Worm (Caenorhabditis elegans) whole organism, mixed stage, embryonic: ENCODE measurements around the gene cpt-6.

Experiments used
- M03D4.4 ChIP-seq: sonication (generic microtip); optimal IDR thresholded peaks from 2 replicates; lab custom pipeline; 2017; ENCODE audit warnings: mild to moderate bottlenecking, missing genetic modification characterization, missing compliant biosample characterization
- bed-3 ChIP-seq: fragments of 200-800 bp; sonication (Bioruptor generic); optimal IDR thresholded peaks from 3 replicates; lab custom pipeline; 2018; ENCODE audit warnings: mild to moderate bottlenecking, missing genetic modification characterization, moderate library complexity, missing compliant biosample characterization
- blmp-1 ChIP-seq: fragments of 150-350 bp; optimal IDR thresholded peaks from 2 replicates; lab custom pipeline; 2014; ENCODE audit warnings: missing biosample characterization, missing genetic modification characterization
- ceh-39 ChIP-seq: fragments of 150-350 bp; optimal IDR thresholded peaks from 2 replicates; lab custom pipeline; 2014; ENCODE audit warnings: missing biosample characterization, missing genetic modification characterization
- ceh-43 ChIP-seq: fragments of 200-800 bp; sonication (Bioruptor generic); optimal IDR thresholded peaks from 2 replicates; lab custom pipeline; 2018; ENCODE audit warnings: mild to moderate bottlenecking, missing genetic modification characterization, moderate library complexity, missing compliant biosample characterization
- ceh-83 ChIP-seq: fragments of 200-800 bp; sonication (Bioruptor generic); optimal IDR thresholded peaks from 2 replicates; lab custom pipeline; 2018; ENCODE audit warnings: mild to moderate bottlenecking, missing genetic modification characterization, missing compliant biosample characterization
- ces-1 ChIP-seq: fragments of 150-350 bp; optimal IDR thresholded peaks from 2 replicates; lab custom pipeline; 2014; ENCODE audit warnings: missing biosample characterization, missing genetic modification reagents, missing genetic modification characterization
- cnd-1 ChIP-seq: fragments of 200-800 bp; sonication (Bioruptor generic); optimal IDR thresholded peaks from 2 replicates; lab custom pipeline; 2018; ENCODE audit warnings: mild to moderate bottlenecking, missing genetic modification characterization, missing compliant biosample characterization
- drap-1 ChIP-seq: fragments of 200-800 bp; sonication (Bioruptor generic); optimal IDR thresholded peaks from 3 replicates; lab custom pipeline; 2018; ENCODE audit warnings: mild to moderate bottlenecking, missing genetic modification characterization, missing compliant biosample characterization
- elt-1 ChIP-seq: sonication (generic microtip); optimal IDR thresholded peaks from 2 replicates; lab custom pipeline; 2017; ENCODE audit warnings: missing genetic modification characterization, mild to moderate bottlenecking, missing compliant biosample characterization, antibody characterized with exemption, moderate library complexity, borderline replicate concordance; ENCODE audit not compliant: insufficient read depth
- ham-2 ChIP-seq: fragments of 200-800 bp; sonication (Bioruptor generic); optimal IDR thresholded peaks from 2 replicates; lab custom pipeline; 2018; ENCODE audit warnings: mild to moderate bottlenecking, missing genetic modification characterization, missing compliant biosample characterization
- hlh-1 ChIP-seq: fragments of 150-350 bp; optimal IDR thresholded peaks from 2 replicates; lab custom pipeline; 2014; ENCODE audit warnings: missing biosample characterization, missing genetic modification reagents, missing genetic modification characterization
- lin-32 ChIP-seq: fragments of 200-800 bp; sonication (Bioruptor generic); optimal IDR thresholded peaks from 2 replicates; lab custom pipeline; 2018; ENCODE audit warnings: mild to moderate bottlenecking, missing genetic modification characterization, missing compliant biosample characterization
- mab-5 ChIP-seq: fragments of 150-350 bp; optimal IDR thresholded peaks from 2 replicates; lab custom pipeline; 2014; ENCODE audit warnings: missing biosample characterization, missing genetic modification characterization
- mep-1 ChIP-seq: fragments of 150-350 bp; optimal IDR thresholded peaks from 2 replicates; lab custom pipeline; 2017; ENCODE audit warnings: missing biosample characterization, missing genetic modification reagents, missing genetic modification characterization, inconsistent platforms
- mls-2 ChIP-seq: sonication (generic microtip); optimal IDR thresholded peaks from 2 replicates; lab custom pipeline; 2016; ENCODE audit warnings: mild to moderate bottlenecking, missing genetic modification characterization, moderate library complexity, missing compliant biosample characterization
- nhr-12 ChIP-seq: fragments of 150-350 bp; optimal IDR thresholded peaks from 2 replicates; lab custom pipeline; 2014; ENCODE audit warnings: missing biosample characterization, missing genetic modification characterization
- nhr-2 ChIP-seq: fragments of 150-350 bp; optimal IDR thresholded peaks from 2 replicates; lab custom pipeline; 2014; ENCODE audit warnings: missing biosample characterization, missing genetic modification characterization
- nhr-237 ChIP-seq: fragments of 150-350 bp; optimal IDR thresholded peaks from 2 replicates; lab custom pipeline; 2014; ENCODE audit warnings: missing biosample characterization, missing genetic modification characterization
- nhr-28 ChIP-seq: fragments of 150-350 bp; optimal IDR thresholded peaks from 2 replicates; lab custom pipeline; 2014; ENCODE audit warnings: missing biosample characterization, missing genetic modification characterization
- nhr-76 ChIP-seq: sonication (generic microtip); optimal IDR thresholded peaks from 2 replicates; lab custom pipeline; 2017; ENCODE audit warnings: missing biosample characterization, missing genetic modification characterization
- pha-4 ChIP-seq: fragments of 150-350 bp; optimal IDR thresholded peaks from 2 replicates; lab custom pipeline; 2018; ENCODE audit warnings: missing biosample characterization, missing genetic modification reagents, missing genetic modification characterization
- sem-2 ChIP-seq: fragments of 200-800 bp; sonication (Bioruptor generic); optimal IDR thresholded peaks from 2 replicates; lab custom pipeline; 2018; ENCODE audit warnings: mild to moderate bottlenecking, missing genetic modification characterization, missing compliant biosample characterization
- snpc-4 ChIP-seq: fragments of 150-350 bp; optimal IDR thresholded peaks from 2 replicates; lab custom pipeline; 2014; ENCODE audit warnings: missing biosample characterization, missing genetic modification characterization
- sptf-1 ChIP-seq: sonication (generic microtip); optimal IDR thresholded peaks from 2 replicates; lab custom pipeline; 2017; ENCODE audit warnings: mild to moderate bottlenecking, missing genetic modification characterization, moderate library complexity, missing compliant biosample characterization
- tbx-8 ChIP-seq: fragments of 200-800 bp; sonication (Bioruptor generic); optimal IDR thresholded peaks from 2 replicates; lab custom pipeline; 2018; ENCODE audit warnings: mild to moderate bottlenecking, missing genetic modification characterization, moderate library complexity, missing compliant biosample characterization
- unc-120 ChIP-seq: sonication (generic microtip); optimal IDR thresholded peaks from 2 replicates; lab custom pipeline; 2017; ENCODE audit warnings: missing genetic modification characterization, missing compliant biosample characterization; ENCODE audit not compliant: poor library complexity, severe bottlenecking
- unc-62 ChIP-seq: fragments of 150-350 bp; optimal IDR thresholded peaks from 2 replicates; lab custom pipeline; 2014; ENCODE audit warnings: missing biosample characterization, missing genetic modification reagents, missing genetic modification characterization
- zip-8 ChIP-seq: fragments of 150-350 bp; optimal IDR thresholded peaks from 2 replicates; lab custom pipeline; 2014; ENCODE audit warnings: missing biosample characterization, missing genetic modification characterization
- ztf-11 ChIP-seq: fragments of 150-350 bp; optimal IDR thresholded peaks from 2 replicates; lab custom pipeline; 2014; ENCODE audit warnings: missing biosample characterization, missing genetic modification characterization

Gene cpt-6

DNA sequence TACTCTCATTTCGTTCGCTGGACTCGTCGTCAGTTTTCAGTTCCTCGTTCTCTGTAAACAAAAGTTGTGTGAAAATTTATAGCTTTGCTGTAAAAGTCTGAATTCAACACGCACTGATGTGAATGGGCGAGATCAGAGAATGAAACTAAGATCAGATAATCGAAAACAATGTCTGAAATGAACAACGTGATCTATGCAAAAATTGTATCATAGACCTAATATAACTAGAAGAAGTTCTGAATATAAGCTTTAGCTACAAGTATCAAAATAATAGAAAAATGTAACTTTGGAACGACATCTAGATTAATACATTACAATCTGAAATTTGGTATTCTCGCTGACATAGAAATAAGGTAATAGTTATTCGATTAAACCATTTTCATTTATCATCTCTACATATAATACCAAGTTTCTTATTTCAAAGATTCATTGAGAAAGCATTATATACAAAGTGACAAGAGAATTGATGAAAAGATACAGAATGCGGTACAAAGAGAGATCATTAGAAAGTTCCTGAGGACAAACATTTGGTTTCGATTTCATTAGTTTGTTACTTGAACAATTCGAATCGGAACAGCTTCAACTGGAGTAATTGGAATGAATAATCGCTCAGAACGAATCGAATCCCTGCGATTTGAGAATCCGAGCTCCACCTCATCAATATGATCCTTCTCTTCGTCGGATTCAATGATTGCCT, 10.6 kb upstream of the cpt-6 start, which contains the start of gene moc-2:
TSS of gene moc-2 (minus strand) at position 51 of the 697 bp plus-strand sequence.
- TF ChIP-seq mab-5 (no peak), zip-8 (tag; lab: Kevin White, UChicago) (no peak), drap-1 (GFP tag; lab: Kevin White, UChicago) (no peak), snpc-4 (tag; lab: Kevin White, UChicago) (no peak), nhr-2 (tag; lab: Kevin White, UChicago) (no peak), ceh-39 (no peak), bed-3 (GFP tag; lab: Kevin White, UChicago) (no peak), unc-120 (tag; lab: Kevin White, UChicago) (no peak)

DNA sequence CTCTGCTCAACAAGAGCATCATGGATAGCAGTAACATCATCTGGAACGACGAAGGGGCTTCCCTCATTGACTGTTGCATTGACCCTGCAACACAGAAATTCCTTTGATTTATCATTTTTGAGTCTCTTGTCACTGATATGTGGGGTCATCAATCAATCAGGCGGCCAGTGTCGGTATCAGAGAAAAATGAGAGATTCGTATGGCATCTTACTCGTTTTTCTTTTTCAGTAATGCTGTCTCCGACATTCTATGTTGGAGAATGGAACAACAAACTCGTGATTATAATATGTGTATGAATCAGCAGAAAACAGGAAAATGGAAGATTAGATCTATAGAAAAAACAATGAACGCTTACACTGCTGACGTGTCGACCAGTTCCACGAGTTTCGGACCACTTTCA, 9.4 kb upstream of the cpt-6 start:
- TF ChIP-seq nhr-237 (tag; lab: Kevin White, UChicago) (no peak), unc-62 (GFP tag; lab: Kevin White, UChicago) (peak; percentile 9), hlh-1 (no peak), zip-8 (tag; lab: Kevin White, UChicago) (no peak)
- TF ChIP-seq, all 35 proteins: peak for 1

ce11 chrV:6498903-6499302, 5.2 kb upstream of the cpt-6 start, which contains the start of gene W01A11.1:
Gene W01A11.1 (plus strand): TSS chrV:6499224.
- TF ChIP-seq elt-1 (tag; lab: Kevin White, UChicago) (no peak), unc-62 (GFP tag; lab: Kevin White, UChicago) (no peak), ces-1 (GFP tag; lab: Kevin White, UChicago) (no peak), lin-32 (GFP tag; lab: Kevin White, UChicago) (no peak), drap-1 (GFP tag; lab: Kevin White, UChicago) (no peak)

- TF ChIP-seq ham-2 (GFP tag; lab: Kevin White, UChicago) (no peak), tbx-8 (GFP tag; lab: Kevin White, UChicago) (no peak), unc-120 (tag; lab: Kevin White, UChicago) (no peak), zip-8 (tag; lab: Kevin White, UChicago) (no peak), ceh-83 (GFP tag; lab: Kevin White, UChicago) (no peak), sem-2 (GFP tag; lab: Kevin White, UChicago) (no peak), ceh-43 (no peak), cnd-1 (tag; lab: Kevin White, UChicago) (no peak), blmp-1 (tag; lab: Kevin White, UChicago) (no peak), sptf-1 (tag; lab: Kevin White, UChicago) (no peak), nhr-76 (tag; lab: Kevin White, UChicago) (no peak)
- TF ChIP-seq, all 35 proteins: peak for 0
Observed at ce11 chrV:6498441-6498840, 4.7 kb upstream of the cpt-6 start.

- no peak for TF ChIP-seq unc-62 (GFP tag; lab: Kevin White, UChicago)
- TF ChIP-seq elt-1 (tag; lab: Kevin White, UChicago): no peak
- no peak for TF ChIP-seq nhr-237 (tag; lab: Kevin White, UChicago)
- no peak for TF ChIP-seq snpc-4 (tag; lab: Kevin White, UChicago)
- TF ChIP-seq unc-120 (tag; lab: Kevin White, UChicago): no peak
- no peak for TF ChIP-seq ces-1 (GFP tag; lab: Kevin White, UChicago)
- TF ChIP-seq pha-4 (tag; lab: Kevin White, UChicago): no peak
- TF ChIP-seq M03D4.4 (tag; lab: Kevin White, UChicago): no peak
- TF ChIP-seq lin-32 (GFP tag; lab: Kevin White, UChicago): no peak
- no peak for TF ChIP-seq cnd-1 (tag; lab: Kevin White, UChicago)
- no peak for TF ChIP-seq zip-8 (tag; lab: Kevin White, UChicago)
Observed at ce11 chrV:6496611-6497158, 3.0 kb upstream of the cpt-6 start, which contains the start of gene dgtr-1. Gene dgtr-1 (plus strand): TSS chrV:6497108.

DNA sequence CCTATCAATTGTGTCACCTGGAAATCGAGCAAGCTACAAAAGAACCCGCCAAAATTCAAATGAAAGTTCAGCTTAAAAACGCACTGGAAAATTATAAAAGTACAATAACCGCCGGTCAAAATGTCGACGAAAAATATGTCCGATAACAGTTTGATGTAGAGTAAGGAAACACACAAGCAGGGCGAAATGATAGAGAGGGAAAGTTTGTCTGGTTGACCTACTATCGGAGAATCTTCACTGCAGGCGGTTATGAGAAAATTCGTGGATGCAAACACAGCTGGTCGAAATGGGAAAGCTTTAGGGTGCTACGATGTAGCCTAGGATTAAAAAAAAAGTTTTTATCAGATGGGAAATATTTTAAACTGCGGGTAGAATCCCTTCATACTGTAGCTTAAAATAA, 1.6 kb upstream of the cpt-6 start:
- no peak for TF ChIP-seq hlh-1
- TF ChIP-seq unc-62 (GFP tag; lab: Kevin White, UChicago): no peak
- no peak for TF ChIP-seq nhr-237 (tag; lab: Kevin White, UChicago)
- no peak for TF ChIP-seq sptf-1 (tag; lab: Kevin White, UChicago)
- no peak for TF ChIP-seq nhr-28 (tag; lab: Kevin White, UChicago)
- TF ChIP-seq ztf-11 (tag; lab: Kevin White, UChicago): no peak
- TF ChIP-seq snpc-4 (tag; lab: Kevin White, UChicago): no peak
- no peak for TF ChIP-seq nhr-76 (tag; lab: Kevin White, UChicago)
- no peak for TF ChIP-seq blmp-1 (tag; lab: Kevin White, UChicago)
- TF ChIP-seq ham-2 (GFP tag; lab: Kevin White, UChicago): no peak
- TF ChIP-seq pha-4 (tag; lab: Kevin White, UChicago): no peak
- no peak for TF ChIP-seq mep-1 (tag; lab: Kevin White, UChicago)
- TF ChIP-seq M03D4.4 (tag; lab: Kevin White, UChicago): no peak
- TF ChIP-seq bed-3 (GFP tag; lab: Kevin White, UChicago): no peak
- TF ChIP-seq zip-8 (tag; lab: Kevin White, UChicago): no peak
- TF ChIP-seq mls-2 (tag; lab: Kevin White, UChicago): no peak
- TF ChIP-seq ceh-83 (GFP tag; lab: Kevin White, UChicago): no peak
- no peak for TF ChIP-seq lin-32 (GFP tag; lab: Kevin White, UChicago)
- TF ChIP-seq mab-5: no peak
- TF ChIP-seq nhr-12 (tag; lab: Kevin White, UChicago): no peak
